Worm (Caenorhabditis elegans) whole organism, L2 larva: ENCODE results near the gene nstp-8.

Experiments used
- C34F6.9 ChIP-seq: fragments of 150-350 bp; optimal IDR thresholded peaks from 2 replicates; lab custom pipeline; 2014; ENCODE audit warnings: missing biosample characterization, missing genetic modification characterization
- R02D3.7 ChIP-seq: fragments of 150-350 bp; optimal IDR thresholded peaks from 2 replicates; lab custom pipeline; 2014; ENCODE audit warnings: missing biosample characterization, missing genetic modification characterization
- Y55F3AM.14 ChIP-seq: fragments of 200-800 bp; sonication (Bioruptor generic); optimal IDR thresholded peaks from 2 replicates; lab custom pipeline; 2018; ENCODE audit warnings: mild to moderate bottlenecking, missing genetic modification characterization, missing compliant biosample characterization
- ZK546.5 ChIP-seq: sonication (generic microtip); optimal IDR thresholded peaks from 2 replicates; lab custom pipeline; 2017; ENCODE audit warnings: missing biosample characterization, missing genetic modification characterization
- alr-1 ChIP-seq: fragments of 150-350 bp; optimal IDR thresholded peaks from 2 replicates; lab custom pipeline; 2014; ENCODE audit warnings: missing biosample characterization, missing genetic modification characterization
- ama-1 ChIP-seq: fragments of 150-350 bp; optimal IDR thresholded peaks from 2 replicates; lab custom pipeline; 2018; ENCODE audit warnings: inconsistent platforms
- blmp-1 ChIP-seq: sonication (generic microtip); optimal IDR thresholded peaks from 2 replicates; lab custom pipeline; 2017; ENCODE audit warnings: missing genetic modification characterization, mild to moderate bottlenecking, missing compliant biosample characterization, antibody characterized with exemption, moderate library complexity; ENCODE audit not compliant: insufficient read depth
- ceh-16 ChIP-seq: fragments of 150-350 bp; optimal IDR thresholded peaks from 2 replicates; lab custom pipeline; 2014; ENCODE audit warnings: missing biosample characterization, missing genetic modification characterization
- crh-2 ChIP-seq: sonication (generic microtip); optimal IDR thresholded peaks from 2 replicates; lab custom pipeline; 2017; ENCODE audit warnings: missing biosample characterization, missing genetic modification characterization
- elt-1 ChIP-seq: fragments of 150-350 bp; optimal IDR thresholded peaks from 2 replicates; lab custom pipeline; 2014; ENCODE audit warnings: missing biosample characterization, missing genetic modification characterization
- elt-3 ChIP-seq: sonication (generic microtip); optimal IDR thresholded peaks from 2 replicates; lab custom pipeline; 2017; ENCODE audit warnings: missing biosample characterization, missing genetic modification characterization
- fos-1 ChIP-seq: fragments of 150-350 bp; optimal IDR thresholded peaks from 2 replicates; lab custom pipeline; 2014; ENCODE audit warnings: missing biosample characterization, missing genetic modification characterization
- gmeb-1 ChIP-seq: fragments of 150-350 bp; optimal IDR thresholded peaks from 2 replicates; lab custom pipeline; 2014; ENCODE audit warnings: missing biosample characterization, missing genetic modification characterization
- lin-11 ChIP-seq: fragments of 150-350 bp; sonication (generic microtip); optimal IDR thresholded peaks from 2 replicates; lab custom pipeline; 2014; ENCODE audit warnings: missing biosample characterization, missing genetic modification characterization, inconsistent platforms, mixed read lengths
- lin-39 ChIP-seq: fragments of 150-350 bp; optimal IDR thresholded peaks from 2 replicates; lab custom pipeline; 2014; ENCODE audit warnings: missing biosample characterization, missing genetic modification reagents, missing genetic modification characterization
- lsy-2 ChIP-seq, 2 experiments: fragments of 150-350 bp in 1 of 2; sonication (generic microtip) in 1 of 2; optimal IDR thresholded peaks; 2 replicates each; lab custom pipeline; 2014 to 2017; ENCODE audit warnings: missing biosample characterization in 2 of 2, missing genetic modification characterization in 2 of 2
- mab-5 ChIP-seq: fragments of 150-350 bp; optimal IDR thresholded peaks from 2 replicates; lab custom pipeline; 2014; ENCODE audit warnings: missing biosample characterization, missing genetic modification characterization
- mbf-1 ChIP-seq: sonication (generic microtip); optimal IDR thresholded peaks from 2 replicates; lab custom pipeline; 2017; ENCODE audit warnings: missing biosample characterization, missing genetic modification characterization
- mdl-1 ChIP-seq, 2 experiments: fragments of 150-350 bp in 1 of 2; sonication (generic microtip) in 1 of 2; optimal IDR thresholded peaks; 2 replicates each; lab custom pipeline; 2017; ENCODE audit warnings: missing biosample characterization in 2 of 2, missing genetic modification characterization in 2 of 2
- nhr-10 ChIP-seq: sonication (generic microtip); optimal IDR thresholded peaks from 2 replicates; lab custom pipeline; 2017; ENCODE audit warnings: missing biosample characterization, missing genetic modification characterization
- nhr-11 ChIP-seq: fragments of 150-350 bp; optimal IDR thresholded peaks from 2 replicates; lab custom pipeline; 2014; ENCODE audit warnings: missing biosample characterization, missing genetic modification characterization
- nhr-21 ChIP-seq: fragments of 150-350 bp; optimal IDR thresholded peaks from 2 replicates; lab custom pipeline; 2014; ENCODE audit warnings: missing biosample characterization, missing genetic modification characterization
- nhr-23 ChIP-seq: fragments of 150-350 bp; optimal IDR thresholded peaks from 2 replicates; lab custom pipeline; 2014; ENCODE audit warnings: missing biosample characterization, missing genetic modification reagents, missing genetic modification characterization
- nhr-237 ChIP-seq: fragments of 150-350 bp; optimal IDR thresholded peaks from 2 replicates; lab custom pipeline; 2014; ENCODE audit warnings: missing biosample characterization, missing genetic modification characterization
- nhr-25 ChIP-seq: fragments of 150-350 bp; sonication (generic microtip); optimal IDR thresholded peaks from 3 replicates; lab custom pipeline; 2014; ENCODE audit warnings: missing biosample characterization, missing genetic modification characterization
- nhr-6 ChIP-seq: fragments of 150-350 bp; optimal IDR thresholded peaks from 2 replicates; lab custom pipeline; 2014; ENCODE audit warnings: missing biosample characterization, missing genetic modification characterization
- nhr-77 ChIP-seq: fragments of 150-350 bp; optimal IDR thresholded peaks from 2 replicates; lab custom pipeline; 2014; ENCODE audit warnings: missing biosample characterization, missing genetic modification characterization
- peb-1 ChIP-seq: fragments of 150-350 bp; optimal IDR thresholded peaks from 2 replicates; lab custom pipeline; 2014; ENCODE audit warnings: missing biosample characterization, missing genetic modification characterization
- sem-4 ChIP-seq: fragments of 150-350 bp; optimal IDR thresholded peaks from 2 replicates; lab custom pipeline; 2014; ENCODE audit warnings: missing biosample characterization, missing genetic modification reagents, missing genetic modification characterization
- sma-9 ChIP-seq, 2 experiments: fragments of 150-350 bp in 1 of 2; sonication (generic microtip) in 1 of 2; optimal IDR thresholded peaks; 2 replicates each; lab custom pipeline; 2014 to 2016; ENCODE audit warnings: missing genetic modification characterization in 2 of 2, mild to moderate bottlenecking in 1 of 2, missing biosample characterization in 1 of 2, missing compliant biosample characterization in 1 of 2, missing genetic modification reagents in 1 of 2, moderate library complexity in 1 of 2
- snpc-4 ChIP-seq: fragments of 150-350 bp; optimal IDR thresholded peaks from 2 replicates; lab custom pipeline; 2014; ENCODE audit warnings: missing biosample characterization, missing genetic modification characterization
- zag-1 ChIP-seq: fragments of 150-350 bp; optimal IDR thresholded peaks from 2 replicates; lab custom pipeline; 2014; ENCODE audit warnings: missing biosample characterization, missing genetic modification characterization
- ztf-11 ChIP-seq: sonication (generic microtip); optimal IDR thresholded peaks from 2 replicates; lab custom pipeline; 2017; ENCODE audit warnings: missing biosample characterization, missing genetic modification characterization

nstp-8 gene

DNA sequence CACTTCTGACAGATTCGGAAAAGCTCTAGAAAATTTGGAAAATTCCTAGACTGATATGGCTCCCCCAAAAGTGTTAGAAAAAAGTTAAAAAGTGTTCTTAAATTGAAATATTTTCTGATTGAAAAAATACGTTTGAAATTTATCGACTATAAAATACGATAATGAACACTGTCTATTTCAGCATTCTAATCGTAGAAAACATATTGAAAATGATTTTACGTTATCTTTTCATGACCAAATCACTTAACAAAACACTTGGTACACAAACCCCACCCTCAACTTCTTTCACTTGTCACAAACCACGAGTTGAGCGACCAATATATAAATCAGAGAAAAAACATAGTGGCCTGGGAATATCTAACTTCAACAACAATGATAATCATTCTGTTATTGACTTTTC, 36.2 kb upstream of the nstp-8 start, which contains the start of gene cyp-33C1:
Gene cyp-33C1 (plus strand): TSS at position 301 of the 400 bp plus-strand sequence.
- no peak for TF ChIP-seq nhr-77 (tag; lab: Kevin White, UChicago)
- TF ChIP-seq sma-9 (GFP tag; optimal IDR thresholded peaks at IDR 0.05; lab: Kevin White, UChicago), result no peak
- TF ChIP-seq sma-9 (tag; optimal IDR thresholded peaks at IDR 0.05; lab: Kevin White, UChicago), result no peak
- TF ChIP-seq nhr-11 (tag; lab: Kevin White, UChicago), result no peak
- no peak for TF ChIP-seq ceh-16 (tag; lab: Kevin White, UChicago)
- no peak for TF ChIP-seq lin-11
- TF ChIP-seq Y55F3AM.14 (GFP tag; lab: Kevin White, UChicago), result no peak
- no peak for TF ChIP-seq nhr-6 (tag; lab: Kevin White, UChicago)
- no peak for TF ChIP-seq elt-3 (tag; lab: Kevin White, UChicago)
- no peak for TF ChIP-seq lin-39 (tag; lab: Kevin White, UChicago)
- TF ChIP-seq lsy-2 (tag; optimal IDR thresholded peaks at IDR 0.05; lab: Kevin White, UChicago), result no peak
- no peak for TF ChIP-seq ZK546.5 (tag; lab: Kevin White, UChicago)
- no peak for TF ChIP-seq nhr-10 (tag; lab: Kevin White, UChicago)
- TF ChIP-seq gmeb-1 (tag; lab: Kevin White, UChicago), result no peak
- TF ChIP-seq alr-1 (tag; lab: Kevin White, UChicago), result no peak
- no peak for TF ChIP-seq R02D3.7 (tag; lab: Kevin White, UChicago)

DNA sequence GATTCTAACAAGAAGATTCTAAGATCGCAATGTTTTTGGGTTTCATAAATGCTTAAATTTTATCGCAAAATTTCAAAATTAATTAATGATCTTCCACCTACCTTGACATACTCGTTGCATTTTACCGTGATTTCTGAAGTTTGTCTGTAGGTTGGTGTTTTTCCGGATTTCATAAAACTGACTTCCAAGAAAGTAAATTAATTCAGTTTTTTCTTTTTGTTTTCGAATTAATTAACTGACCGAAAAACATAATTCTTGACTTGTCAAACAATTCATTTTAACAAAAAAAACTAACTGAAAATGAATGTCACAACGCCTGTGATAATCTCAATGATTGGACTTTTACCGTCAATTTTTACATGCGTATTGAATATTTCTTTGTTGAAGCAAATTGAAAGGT, 33.7 kb upstream of the nstp-8 start, which contains the start of gene srbc-16:
Gene srbc-16 (plus strand): TSS at position 301 of the 400 bp plus-strand sequence.
- TF ChIP-seq lin-11, result no peak
- no peak for TF ChIP-seq ama-1
- TF ChIP-seq lsy-2 (tag; optimal IDR thresholded peaks at IDR 0.05; lab: Kevin White, UChicago), result no peak
- TF ChIP-seq mab-5 (tag; lab: Kevin White, UChicago), result no peak
- no peak for TF ChIP-seq C34F6.9 (tag; lab: Kevin White, UChicago)
- TF ChIP-seq crh-2 (tag; lab: Kevin White, UChicago), result no peak
- no peak for TF ChIP-seq Y55F3AM.14 (GFP tag; lab: Kevin White, UChicago)
- no peak for TF ChIP-seq elt-1 (tag; lab: Kevin White, UChicago)
- no peak for TF ChIP-seq zag-1 (tag; lab: Kevin White, UChicago)
- TF ChIP-seq nhr-10 (tag; lab: Kevin White, UChicago), result no peak
- no peak for TF ChIP-seq nhr-237 (tag; lab: Kevin White, UChicago)
- no peak for TF ChIP-seq peb-1 (tag; lab: Kevin White, UChicago)
- no peak for TF ChIP-seq elt-3 (tag; lab: Kevin White, UChicago)
- TF ChIP-seq ztf-11, result no peak

DNA sequence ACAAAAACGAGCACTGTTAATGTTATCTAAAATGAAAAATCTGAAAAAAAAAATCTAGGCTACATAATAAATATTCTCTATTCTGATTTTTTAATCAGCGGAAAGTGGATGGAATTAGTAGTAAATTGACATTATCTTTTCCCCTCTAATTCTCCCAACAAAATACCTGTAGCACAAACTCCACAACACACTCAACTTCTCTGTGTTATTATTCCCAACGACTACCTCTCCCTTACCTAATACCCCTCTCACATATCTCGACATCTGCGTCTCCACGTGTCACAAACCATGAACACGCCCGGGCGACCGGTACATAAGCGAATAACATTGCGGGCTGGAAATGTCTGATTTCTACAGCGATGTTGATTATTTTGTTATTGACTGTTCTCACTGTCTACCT, 32.3 kb upstream of the nstp-8 start, which contains the start of gene cyp-33C2:
Gene cyp-33C2 (plus strand): TSS at position 327 of the 400 bp plus-strand sequence.
- TF ChIP-seq crh-2 (tag; lab: Kevin White, UChicago), result no peak
- no peak for TF ChIP-seq zag-1 (tag; lab: Kevin White, UChicago)
- TF ChIP-seq fos-1 (tag; lab: Kevin White, UChicago), result no peak
- no peak for TF ChIP-seq nhr-77 (tag; lab: Kevin White, UChicago)
- no peak for TF ChIP-seq nhr-21 (tag; lab: Kevin White, UChicago)
- TF ChIP-seq ztf-11, result no peak
- TF ChIP-seq R02D3.7 (tag; lab: Kevin White, UChicago), result no peak
- no peak for TF ChIP-seq mab-5 (tag; lab: Kevin White, UChicago)
- TF ChIP-seq nhr-237 (tag; lab: Kevin White, UChicago), result no peak
- TF ChIP-seq ceh-16 (tag; lab: Kevin White, UChicago), result no peak
- no peak for TF ChIP-seq blmp-1 (tag; lab: Kevin White, UChicago)
- no peak for TF ChIP-seq mbf-1 (tag; lab: Kevin White, UChicago)
- no peak for TF ChIP-seq lsy-2 (tag; optimal IDR thresholded peaks at IDR 0.05; lab: Kevin White, UChicago)
- TF ChIP-seq ama-1, result no peak
- TF ChIP-seq elt-1 (tag; lab: Kevin White, UChicago), result no peak
- TF ChIP-seq sem-4 (tag; lab: Kevin White, UChicago), result no peak
- no peak for TF ChIP-seq nhr-25 (tag; lab: Kevin White, UChicago)
- TF ChIP-seq nhr-11 (tag; lab: Kevin White, UChicago), result no peak
- no peak for TF ChIP-seq lin-11
- no peak for TF ChIP-seq elt-3 (tag; lab: Kevin White, UChicago)

DNA sequence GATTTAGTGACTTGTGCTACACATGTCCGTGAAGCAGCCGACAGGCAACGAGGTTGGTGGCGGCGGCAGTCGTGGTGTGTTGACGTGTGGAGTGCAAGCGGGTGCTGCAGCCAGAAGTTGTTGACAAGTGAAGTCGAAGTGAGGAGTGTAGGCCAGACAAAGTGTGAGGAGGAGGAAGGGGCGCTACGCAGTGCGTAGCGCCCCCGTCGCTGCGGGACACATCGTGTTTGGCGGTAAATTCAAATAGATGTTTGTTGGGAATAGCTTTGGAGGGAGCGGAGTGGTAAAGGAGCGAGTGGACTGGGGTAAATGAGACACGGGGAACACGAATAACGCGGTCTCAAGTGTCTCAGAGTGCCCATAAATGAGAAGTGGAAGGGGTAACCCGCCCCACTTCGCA, 30.0 kb upstream of the nstp-8 start:
- TF ChIP-seq nhr-77 (tag; lab: Kevin White, UChicago) (no peak), mdl-1 (tag; optimal IDR thresholded peaks at IDR 0.05; lab: Kevin White, UChicago) (no peak), nhr-10 (tag; lab: Kevin White, UChicago) (no peak), ztf-11 (no peak), nhr-237 (tag; lab: Kevin White, UChicago) (no peak), ama-1 (no peak), sem-4 (tag; lab: Kevin White, UChicago) (no peak), R02D3.7 (tag; lab: Kevin White, UChicago) (no peak), snpc-4 (tag; lab: Kevin White, UChicago) (no peak), lin-39 (tag; lab: Kevin White, UChicago) (no peak), nhr-23 (tag; lab: Kevin White, UChicago) (no peak), sma-9 (GFP tag; optimal IDR thresholded peaks at IDR 0.05; lab: Kevin White, UChicago) (no peak), sma-9 (tag; optimal IDR thresholded peaks at IDR 0.05; lab: Kevin White, UChicago) (no peak), lin-11 (no peak)
